Worm (Caenorhabditis elegans): ENCODE results near the gene ciao-2B.

The ciao-2B gene

ce11 chrIII:13462965-13463783, 23.8 kb upstream of the ciao-2B start, which contains the start of gene ant-1.1 (continued):
- TF ChIP-seq lir-3 (tag; optimal IDR thresholded peaks at IDR 0.05; ENCODE audit: poor library complexity), result peak; percentile 78
- peak; percentile 94 for TF ChIP-seq C16A3.4 (tag; optimal IDR thresholded peaks at IDR 0.05)
- peak; percentile 99 for TF ChIP-seq lsy-2 (tag; optimal IDR thresholded peaks at IDR 0.05)
- TF ChIP-seq blmp-1 (tag; optimal IDR thresholded peaks at IDR 0.05), result peak; percentile 44
- peak; percentile 2 for TF ChIP-seq hpl-2 (GFP tag; optimal IDR thresholded peaks at IDR 0.05)
- TF ChIP-seq pax-3 (tag; optimal IDR thresholded peaks at IDR 0.05), result peak; percentile 96
- TF ChIP-seq lin-35 (GFP tag; optimal IDR thresholded peaks at IDR 0.05), result peak; percentile 98
- TF ChIP-seq hlh-17 (GFP tag; optimal IDR thresholded peaks at IDR 0.05; ENCODE audit: borderline replicate concordance), result no peak
- no peak for TF ChIP-seq unc-62 (GFP tag; optimal IDR thresholded peaks at IDR 0.05)
- peak; percentile 87 for TF ChIP-seq sup-37 (GFP tag; optimal IDR thresholded peaks at IDR 0.05)
- no peak for TF ChIP-seq nhr-12 (tag; optimal IDR thresholded peaks at IDR 0.05)
- peak; percentile 94 for TF ChIP-seq jun-1 (tag; optimal IDR thresholded peaks at IDR 0.05)
- peak in 1 of 2 experiments; percentile 73 for TF ChIP-seq mdl-1 (tag; optimal IDR thresholded peaks at IDR 0.05)
- TF ChIP-seq fkh-8 (tag; optimal IDR thresholded peaks at IDR 0.05), result peak; percentile 98
- TF ChIP-seq C34B4.2 (tag; optimal IDR thresholded peaks at IDR 0.05), result peak; percentile 100
- peak; percentile 70 for TF ChIP-seq C04F5.9 (tag; optimal IDR thresholded peaks at IDR 0.05)
- TF ChIP-seq ceh-90 (tag; optimal IDR thresholded peaks at IDR 0.05), result peak; percentile 38
- peak; percentile 96 for TF ChIP-seq nhr-90 (tag; optimal IDR thresholded peaks at IDR 0.05; ENCODE audit: poor library complexity)
- TF ChIP-seq ces-1 (GFP tag; optimal IDR thresholded peaks at IDR 0.05), result no peak
- TF ChIP-seq efl-3 (GFP tag; optimal IDR thresholded peaks at IDR 0.05), result peak; percentile 16
- peak; percentile 90 for TF ChIP-seq egl-13 (tag; optimal IDR thresholded peaks at IDR 0.05)
- TF ChIP-seq ceh-82 (tag; optimal IDR thresholded peaks at IDR 0.05), result peak; percentile 87 to 99 (median 95)
- TF ChIP-seq efl-1 (optimal IDR thresholded peaks at IDR 0.05), result peak; percentile 90 to 99
- TF ChIP-seq efl-1 (GFP tag; optimal IDR thresholded peaks at IDR 0.05 in 1 of 2), result peak; percentile 98 to 100
- peak in 5 of 6 experiments; percentile 39 to 86 (median 60) for TF ChIP-seq elt-3 (tag; optimal IDR thresholded peaks at IDR 0.05)
- peak; percentile 95 for TF ChIP-seq swsn-7 (tag; optimal IDR thresholded peaks at IDR 0.05)
- TF ChIP-seq nhr-71 (tag; optimal IDR thresholded peaks at IDR 0.05), result peak; percentile 98
- peak; percentile 83 for TF ChIP-seq ama-1 (optimal IDR thresholded peaks at IDR 0.05)
- peak; percentile 80 for TF ChIP-seq sox-4 (tag; optimal IDR thresholded peaks at IDR 0.05)
- peak; percentile 37 for TF ChIP-seq aly-2 (tag; optimal IDR thresholded peaks at IDR 0.05)
- TF ChIP-seq nhr-19 (GFP tag; conservative IDR thresholded peaks at IDR 0.05), result peak; percentile 97
- peak; percentile 93 for TF ChIP-seq mab-9 (GFP tag; IDR thresholded peaks at IDR 0.05)
- TF ChIP-seq vab-15 (tag; optimal IDR thresholded peaks at IDR 0.05), result peak; percentile 96
- no peak for TF ChIP-seq pqm-1 (tag; optimal IDR thresholded peaks at IDR 0.05)
- TF ChIP-seq snpc-4 (tag; optimal IDR thresholded peaks at IDR 0.05), result peak; percentile 57
- peak; percentile 96 for TF ChIP-seq lin-13 (GFP tag; optimal IDR thresholded peaks at IDR 0.05)
- TF ChIP-seq nhr-28 (tag; optimal IDR thresholded peaks at IDR 0.05), result no peak
- TF ChIP-seq lin-14 (GFP tag; optimal IDR thresholded peaks at IDR 0.05), result peak; percentile 93
- TF ChIP-seq unc-86 (tag; optimal IDR thresholded peaks at IDR 0.05), result peak; percentile 95
- no peak for TF ChIP-seq nhr-76 (tag; optimal IDR thresholded peaks at IDR 0.05)
- TF ChIP-seq rnt-1 (tag; optimal IDR thresholded peaks at IDR 0.05), result peak; percentile 96
- TF ChIP-seq ceh-63 (GFP tag; optimal IDR thresholded peaks at IDR 0.05), result no peak
- TF ChIP-seq nhr-20 (tag; optimal IDR thresholded peaks at IDR 0.05), result peak; percentile 95
- peak; percentile 49 for TF ChIP-seq nhr-237 (tag; optimal IDR thresholded peaks at IDR 0.05)
- peak; percentile 94 for TF ChIP-seq skn-1 (tag; optimal IDR thresholded peaks at IDR 0.05)
- no peak for TF ChIP-seq alr-1 (tag; optimal IDR thresholded peaks at IDR 0.05; ENCODE audit: borderline replicate concordance)
- TF ChIP-seq dsc-1 (tag; optimal IDR thresholded peaks at IDR 0.05), result peak; percentile 96
- TF ChIP-seq tlp-1 (tag; optimal IDR thresholded peaks at IDR 0.05), result no peak
- no peak for TF ChIP-seq pag-3 (tag; optimal IDR thresholded peaks at IDR 0.05; ENCODE audit: borderline replicate concordance, insufficient read depth)

All from whole organism, L1 larva.